Fruit fly (Drosophila melanogaster) whole organism, wandering third instar larva: Measurements from ENCODE around the gene Cka.
A peak's percentile ranks its signal among the peaks of the same experiment; 100 is the strongest.

Source experiments
- CG9705 ChIP-seq: fragments of 200-800 bp; sonication (Bioruptor generic); optimal IDR thresholded peaks from 2 replicates; lab custom pipeline; 2018; ENCODE audit warnings: missing biosample characterization, mild to moderate bottlenecking, missing genetic modification characterization
- Dfd ChIP-seq: fragments of >200 bp; optimal IDR thresholded peaks from 2 replicates; lab custom pipeline; 2017; ENCODE audit warnings: missing biosample characterization, missing genetic modification characterization
- Mio ChIP-seq: sonication (Bioruptor generic); optimal IDR thresholded peaks from 2 replicates; lab custom pipeline; 2016; ENCODE audit warnings: missing biosample characterization, missing genetic modification characterization
- OdsH ChIP-seq: fragments of 200-800 bp; sonication (Bioruptor generic); optimal IDR thresholded peaks from 2 replicates; lab custom pipeline; 2016; ENCODE audit warnings: missing biosample characterization, mild to moderate bottlenecking, missing genetic modification characterization
- ey ChIP-seq: fragments of 200-800 bp; sonication (Bioruptor generic); optimal IDR thresholded peaks from 2 replicates; lab custom pipeline; 2016; ENCODE audit warnings: missing biosample characterization, missing genetic modification characterization
- h ChIP-seq: fragments of 200-800 bp; sonication (Bioruptor generic); optimal IDR thresholded peaks from 3 replicates; lab custom pipeline; 2016; ENCODE audit warnings: missing biosample characterization, mild to moderate bottlenecking, missing genetic modification characterization
- psq ChIP-seq: fragments of 200-800 bp; sonication (Bioruptor generic); optimal IDR thresholded peaks from 3 replicates; lab custom pipeline; 2017; ENCODE audit warnings: missing biosample characterization, mild to moderate bottlenecking, missing genetic modification characterization, moderate library complexity

DNA sequence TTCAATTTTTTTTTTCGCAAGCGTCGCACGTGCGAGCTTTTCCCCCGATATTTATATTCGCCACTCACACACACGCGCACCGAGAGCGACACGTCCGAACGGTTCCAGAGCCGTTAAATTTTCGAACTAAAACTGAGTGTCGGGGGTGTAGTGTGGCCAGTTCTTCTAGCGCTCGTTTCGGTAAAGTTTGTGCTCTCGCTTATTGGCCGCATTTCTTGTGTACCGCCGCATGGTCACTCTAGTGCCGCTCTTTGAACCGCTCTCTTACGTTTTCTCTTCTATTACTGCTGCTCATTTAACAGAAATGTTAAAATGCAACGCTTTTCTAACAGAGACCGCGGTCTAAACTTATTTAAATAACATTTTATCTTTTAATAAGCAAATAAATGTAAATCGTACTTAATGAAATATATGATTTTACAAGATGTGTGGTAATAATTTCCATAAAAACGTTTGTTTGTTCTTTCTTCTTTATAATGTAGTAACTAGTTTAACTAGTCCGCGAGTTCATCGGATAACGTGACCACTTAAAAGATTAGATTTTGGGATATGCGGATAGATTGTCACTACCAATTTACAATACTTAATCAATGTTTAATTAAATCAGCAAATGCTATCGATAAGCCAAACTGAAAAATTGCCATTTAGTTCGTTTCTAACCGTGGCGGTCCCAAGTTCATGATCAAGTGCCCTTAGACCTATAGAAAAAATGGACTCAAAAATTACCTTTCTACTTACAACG, 46.3 kb upstream of the Cka start, which contains the start of gene Snoo:
- TF ChIP-seq Mio (no peak), Dfd (GFP tag; lab: Kevin White, UChicago) (no peak), OdsH (no peak), ey (GFP tag; lab: Kevin White, UChicago) (no peak), h (GFP tag; lab: Kevin White, UChicago) (peak; percentile 32), CG9705 (GFP tag; lab: Kevin White, UChicago) (no peak), psq (GFP tag; lab: Kevin White, UChicago) (no peak)
